Worm (Caenorhabditis elegans): Measurements from ENCODE around the gene exc-14.
A peak's percentile ranks its signal among the peaks of the same experiment; 100 is the strongest.

exc-14 gene

ce11 chrV:5046103-5046502 lies at the start of gene exc-14:
Gene exc-14 (minus strand): TSS chrV:5046203.
- TF ChIP-seq elt-1 (tag; optimal IDR thresholded peaks at IDR 0.05; ENCODE audit: borderline replicate concordance, insufficient read depth) (no peak), ceh-83 (GFP tag; optimal IDR thresholded peaks at IDR 0.05) (no peak), nhr-2 (tag; optimal IDR thresholded peaks at IDR 0.05) (no peak), ceh-43 (GFP tag; optimal IDR thresholded peaks at IDR 0.05) (no peak), sem-2 (GFP tag; optimal IDR thresholded peaks at IDR 0.05) (no peak), hlh-1 (tag; optimal IDR thresholded peaks at IDR 0.05) (no peak), mep-1 (tag; optimal IDR thresholded peaks at IDR 0.05) (no peak), elt-3 (tag; optimal IDR thresholded peaks at IDR 0.05) (no peak), ces-1 (GFP tag; optimal IDR thresholded peaks at IDR 0.05) (no peak), M03D4.4 (tag; optimal IDR thresholded peaks at IDR 0.05) (no peak)

ce11 chrV:5090386-5090785 lies 44.4 kb upstream of the exc-14 start:
- TF ChIP-seq nhr-237 (tag; optimal IDR thresholded peaks at IDR 0.05), result no peak
- no peak for TF ChIP-seq sptf-1 (tag; optimal IDR thresholded peaks at IDR 0.05)
- TF ChIP-seq elt-3 (tag; optimal IDR thresholded peaks at IDR 0.05), result no peak
- TF ChIP-seq pha-4 (tag; optimal IDR thresholded peaks at IDR 0.05), result no peak
- TF ChIP-seq lin-32 (GFP tag; optimal IDR thresholded peaks at IDR 0.05), result no peak
- TF ChIP-seq drap-1 (GFP tag; optimal IDR thresholded peaks at IDR 0.05), result no peak
- TF ChIP-seq ceh-83 (GFP tag; optimal IDR thresholded peaks at IDR 0.05), result no peak
- TF ChIP-seq lin-13 (tag; optimal IDR thresholded peaks at IDR 0.05), result no peak
- no peak for TF ChIP-seq sem-2 (GFP tag; optimal IDR thresholded peaks at IDR 0.05)
- no peak for TF ChIP-seq ceh-43 (GFP tag; optimal IDR thresholded peaks at IDR 0.05)
- no peak for TF ChIP-seq blmp-1 (tag; optimal IDR thresholded peaks at IDR 0.05)
- no peak for TF ChIP-seq bed-3 (GFP tag; optimal IDR thresholded peaks at IDR 0.05)
- TF ChIP-seq cnd-1 (tag; optimal IDR thresholded peaks at IDR 0.05), result no peak
- no peak for TF ChIP-seq zip-8 (tag; optimal IDR thresholded peaks at IDR 0.05)

ce11 chrV:5089497-5090134 lies 43.6 kb upstream of the exc-14 start, which contains the start of gene glb-32:
Gene glb-32 (minus strand): TSS chrV:5089547.
- TF ChIP-seq blmp-1 (tag; optimal IDR thresholded peaks at IDR 0.05) (no peak), ces-1 (GFP tag; optimal IDR thresholded peaks at IDR 0.05) (no peak), nhr-2 (tag; optimal IDR thresholded peaks at IDR 0.05) (no peak), ztf-11 (tag; optimal IDR thresholded peaks at IDR 0.05) (no peak), flh-1 (GFP tag; optimal IDR thresholded peaks at IDR 0.05) (no peak), unc-62 (GFP tag; optimal IDR thresholded peaks at IDR 0.05) (no peak)

- TF ChIP-seq cnd-1 (tag; optimal IDR thresholded peaks at IDR 0.05) (no peak), snpc-4 (tag; optimal IDR thresholded peaks at IDR 0.05) (no peak), unc-62 (GFP tag; optimal IDR thresholded peaks at IDR 0.05) (no peak), ceh-43 (GFP tag; optimal IDR thresholded peaks at IDR 0.05) (no peak), mls-2 (tag; optimal IDR thresholded peaks at IDR 0.05) (no peak), nhr-2 (tag; optimal IDR thresholded peaks at IDR 0.05) (no peak), ceh-83 (GFP tag; optimal IDR thresholded peaks at IDR 0.05) (no peak), nhr-76 (tag; optimal IDR thresholded peaks at IDR 0.05) (no peak), unc-39 (tag; optimal IDR thresholded peaks at IDR 0.05) (no peak), elt-1 (tag; optimal IDR thresholded peaks at IDR 0.05; ENCODE audit: borderline replicate concordance, insufficient read depth) (no peak), ces-1 (GFP tag; optimal IDR thresholded peaks at IDR 0.05) (no peak), nhr-12 (tag; optimal IDR thresholded peaks at IDR 0.05) (no peak), lin-32 (GFP tag; optimal IDR thresholded peaks at IDR 0.05) (no peak), nhr-237 (tag; optimal IDR thresholded peaks at IDR 0.05) (no peak), lin-13 (tag; optimal IDR thresholded peaks at IDR 0.05) (no peak)
Observed at ce11 chrV:5088311-5088710, 42.3 kb upstream of the exc-14 start.

ce11 chrV:5086919-5087404 lies 41.0 kb upstream of the exc-14 start, which contains the start of gene Y58A7A.5:
Gene Y58A7A.5 (minus strand): TSS chrV:5086969.
- peak; percentile 15 for TF ChIP-seq zip-8 (tag; optimal IDR thresholded peaks at IDR 0.05)
- TF ChIP-seq M03D4.4 (tag; optimal IDR thresholded peaks at IDR 0.05), result no peak

ce11 chrV:5084957-5085465 lies 39.0 kb upstream of the exc-14 start, which contains the start of gene Y58A7A.4:
Gene Y58A7A.4 (minus strand): TSS chrV:5085007.
- TF ChIP-seq bed-3 (GFP tag; optimal IDR thresholded peaks at IDR 0.05) (no peak), drap-1 (GFP tag; optimal IDR thresholded peaks at IDR 0.05) (no peak)

Data from whole organism, mixed stage, embryonic.